Worm (Caenorhabditis elegans): Measurements from ENCODE around the gene F54D5.7.

F54D5.7 gene

ce11 chrII:11564127-11564526 lies 16.8 kb downstream of the F54D5.7 start, which contains the start of gene F54D5.15:
Gene F54D5.15 (minus strand): TSS chrII:11564227.
- TF ChIP-seq tbx-2 (tag; optimal IDR thresholded peaks at IDR 0.05) (no peak), unc-86 (tag; optimal IDR thresholded peaks at IDR 0.05) (no peak), ref-2 (tag; optimal IDR thresholded peaks at IDR 0.05) (no peak), hlh-6 (tag; optimal IDR thresholded peaks at IDR 0.05) (no peak), pag-3 (tag; optimal IDR thresholded peaks at IDR 0.05; ENCODE audit: borderline replicate concordance) (no peak), ceh-48 (tag; optimal IDR thresholded peaks at IDR 0.05) (no peak), ceh-2 (tag; optimal IDR thresholded peaks at IDR 0.05) (no peak)

- TF ChIP-seq nfya-1 (tag; optimal IDR thresholded peaks at IDR 0.05) (peak; percentile 82), pha-4 (tag; optimal IDR thresholded peaks at IDR 0.05) (no peak), tbx-2 (tag; optimal IDR thresholded peaks at IDR 0.05) (peak; percentile 77), pha-2 (tag; optimal IDR thresholded peaks at IDR 0.05) (no peak), fax-1 (tag; optimal IDR thresholded peaks at IDR 0.05) (no peak), npax-4 (tag; optimal IDR thresholded peaks at IDR 0.05) (no peak), ceh-31 (tag; optimal IDR thresholded peaks at IDR 0.05) (peak; percentile 89), ceh-34 (tag; optimal IDR thresholded peaks at IDR 0.05) (peak; percentile 68), nhr-11 (tag; optimal IDR thresholded peaks at IDR 0.05) (no peak), F13H6.1 (tag; optimal IDR thresholded peaks at IDR 0.05) (no peak), pqm-1 (tag; optimal IDR thresholded peaks at IDR 0.05) (no peak), hlh-30 (tag; optimal IDR thresholded peaks at IDR 0.05; ENCODE audit: insufficient read depth) (peak; percentile 59), pat-9 (tag; optimal IDR thresholded peaks at IDR 0.05) (no peak), pag-3 (tag; optimal IDR thresholded peaks at IDR 0.05; ENCODE audit: borderline replicate concordance) (no peak), ahr-1 (tag; optimal IDR thresholded peaks at IDR 0.05) (no peak), gmeb-2 (tag; optimal IDR thresholded peaks at IDR 0.05) (no peak), syd-9 (tag; optimal IDR thresholded peaks at IDR 0.05) (no peak), hlh-15 (tag; optimal IDR thresholded peaks at IDR 0.05) (no peak), lin-11 (tag; optimal IDR thresholded peaks at IDR 0.05) (no peak), dve-1 (tag; optimal IDR thresholded peaks at IDR 0.05) (no peak), unc-3 (GFP tag; conservative IDR thresholded peaks at IDR 0.05) (no peak), unc-3 (tag; optimal IDR thresholded peaks at IDR 0.05) (no peak), nhr-232 (tag; optimal IDR thresholded peaks at IDR 0.05) (no peak), ceh-24 (tag; optimal IDR thresholded peaks at IDR 0.05) (no peak), ceh-48 (tag; optimal IDR thresholded peaks at IDR 0.05) (no peak), ceh-45 (GFP tag; IDR thresholded peaks at IDR 0.05) (no peak), madf-2 (tag; optimal IDR thresholded peaks at IDR 0.05) (no peak), elt-4 (tag; optimal IDR thresholded peaks at IDR 0.05) (no peak), Y22D7AL.16 (tag; optimal IDR thresholded peaks at IDR 0.05) (no peak), C08G9.2 (tag; optimal IDR thresholded peaks at IDR 0.05) (no peak), che-1 (tag; optimal IDR thresholded peaks at IDR 0.05) (no peak), K02D7.2 (tag; optimal IDR thresholded peaks at IDR 0.05) (no peak), ceh-19 (GFP tag; optimal IDR thresholded peaks at IDR 0.05) (no peak), rnt-1 (tag; optimal IDR thresholded peaks at IDR 0.05) (peak; percentile 58), fkh-6 (tag; optimal IDR thresholded peaks at IDR 0.05) (no peak), hlh-8 (tag; optimal IDR thresholded peaks at IDR 0.05) (no peak), unc-42 (tag; optimal IDR thresholded peaks at IDR 0.05) (peak; percentile 87), T23F11.4 (GFP tag; optimal IDR thresholded peaks at IDR 0.05) (no peak), unc-55 (GFP tag; optimal IDR thresholded peaks at IDR 0.05) (no peak), ref-2 (tag; optimal IDR thresholded peaks at IDR 0.05) (peak; percentile 66), elt-2 (tag; optimal IDR thresholded peaks at IDR 0.05) (no peak), K09A11.1 (tag; optimal IDR thresholded peaks at IDR 0.05; ENCODE audit: insufficient read depth) (no peak), sdc-2 (tag; optimal IDR thresholded peaks at IDR 0.05) (peak; percentile 34), ttx-3 (tag; optimal IDR thresholded peaks at IDR 0.05) (no peak), dmd-4 (tag; optimal IDR thresholded peaks at IDR 0.05; ENCODE audit: borderline replicate concordance) (peak; percentile 33), sox-2 (GFP tag; IDR thresholded peaks at IDR 0.05) (no peak; the same call in 1 of the 2 replicates)
Measured at ce11 chrII:11566970-11567711, 19.8 kb downstream of the F54D5.7 start, which contains the start of gene F54D5.5. Gene F54D5.5 (minus strand): TSS chrII:11567020.
